5 worm cellular contexts compared by ENCODE assay signal in the genomic region with DNA sequence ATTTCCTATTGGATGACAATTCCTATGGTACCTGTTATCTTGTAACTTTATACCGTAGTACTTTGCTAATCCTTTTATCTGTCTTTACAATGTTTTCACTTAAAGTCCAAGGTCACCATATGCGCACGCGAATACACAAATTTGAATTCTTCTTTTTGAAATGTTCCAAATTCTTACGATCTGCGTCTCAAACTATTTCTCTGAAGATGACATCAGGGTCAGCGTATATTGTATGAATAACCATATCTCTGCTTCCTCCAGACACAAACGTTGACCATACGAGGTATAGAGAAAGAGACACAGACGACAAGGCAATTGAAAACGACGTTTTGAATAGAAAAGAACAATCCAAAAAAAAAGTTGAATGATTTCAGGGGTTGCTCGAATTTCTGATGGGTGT.
TF ChIP-seq lines count a peak whose summit lies in the region.

No protein-coding gene starts in this region.

TF ChIP-seq in whole organism, L1 larva, 84 proteins besides CTCF, POLR2A, EP300 and RAD21:
- peak in 1 of 6 experiments; percentile 13 for TF ChIP-seq elt-3 (tag; optimal IDR thresholded peaks at IDR 0.05; lab: Kevin White, UChicago)
- TF ChIP-seq ceh-88 (GFP tag; IDR thresholded peaks at IDR 0.05; lab: Robert Waterston, UW): no peak
- no peak for TF ChIP-seq zip-4 (GFP tag; optimal IDR thresholded peaks at IDR 0.05; lab: Kevin White, UChicago)
- TF ChIP-seq fkh-8 (tag; optimal IDR thresholded peaks at IDR 0.05; lab: Kevin White, UChicago): no peak
- TF ChIP-seq mep-1 (tag; optimal IDR thresholded peaks at IDR 0.05; lab: Kevin White, UChicago): peak; percentile 32
- TF ChIP-seq blmp-1 (tag; optimal IDR thresholded peaks at IDR 0.05; lab: Kevin White, UChicago): peak; percentile 54
- no peak for TF ChIP-seq efl-3 (GFP tag; optimal IDR thresholded peaks at IDR 0.05; lab: Kevin White, UChicago)
- peak in 1 of 2 experiments; percentile 40 for TF ChIP-seq lsy-2 (tag; optimal IDR thresholded peaks at IDR 0.05; lab: Kevin White, UChicago)
- TF ChIP-seq nhr-85 (tag; lab: Kevin White, UChicago): peak; percentile 68
- TF ChIP-seq pqm-1 (tag; optimal IDR thresholded peaks at IDR 0.05; lab: Kevin White, UChicago): no peak
- TF ChIP-seq lin-14 (GFP tag; optimal IDR thresholded peaks at IDR 0.05; lab: Kevin White, UChicago): peak; percentile 45

TF ChIP-seq in whole organism, L2 larva, 48 proteins besides CTCF, POLR2A, EP300 and RAD21:
- TF ChIP-seq nhr-25 (tag; optimal IDR thresholded peaks at IDR 0.05; lab: Kevin White, UChicago) (peak; percentile 39), fos-1 (tag; optimal IDR thresholded peaks at IDR 0.05; lab: Kevin White, UChicago) (peak; percentile 62), lsy-2 (tag; optimal IDR thresholded peaks at IDR 0.05; lab: Kevin White, UChicago) (no peak), ceh-16 (tag; optimal IDR thresholded peaks at IDR 0.05; lab: Kevin White, UChicago) (peak; percentile 27)
TF ChIP-seq in whole organism, L2 larva: peak in this region for 3.

TF ChIP-seq in whole organism, L3 larva, 47 proteins besides CTCF, POLR2A, EP300 and RAD21:
- TF ChIP-seq nhr-67 (tag; optimal IDR thresholded peaks at IDR 0.05; lab: Kevin White, UChicago) (no peak), nhr-23 (tag; optimal IDR thresholded peaks at IDR 0.05; lab: Kevin White, UChicago) (peak; percentile 62), nhr-25 (tag; optimal IDR thresholded peaks at IDR 0.05; lab: Kevin White, UChicago) (peak; percentile 44), elt-2 (tag; optimal IDR thresholded peaks at IDR 0.05; lab: Kevin White, UChicago) (peak; percentile 8), mdl-1 (tag; optimal IDR thresholded peaks at IDR 0.05; lab: Kevin White, UChicago) (no peak)

TF ChIP-seq in whole organism, L4 larva, 104 proteins besides CTCF, POLR2A, EP300 and RAD21 (continues in another document):
- no peak for TF ChIP-seq nhr-25 (tag; optimal IDR thresholded peaks at IDR 0.05; lab: Kevin White, UChicago; ENCODE audit: borderline replicate concordance, insufficient read depth)
- no peak for TF ChIP-seq lin-15B (tag; optimal IDR thresholded peaks at IDR 0.05; lab: Kevin White, UChicago)
- TF ChIP-seq vab-7 (GFP tag; IDR thresholded peaks at IDR 0.05; lab: Robert Waterston, UW): no peak
- TF ChIP-seq lsy-2 (tag; optimal IDR thresholded peaks at IDR 0.05; lab: Kevin White, UChicago): peak in 1 of 2 experiments; percentile 17
- no peak for TF ChIP-seq nhr-48 (tag; optimal IDR thresholded peaks at IDR 0.05; lab: Kevin White, UChicago)
- TF ChIP-seq nhr-77 (tag; optimal IDR thresholded peaks at IDR 0.05; lab: Kevin White, UChicago): no peak
- no peak for TF ChIP-seq mes-2 (tag; optimal IDR thresholded peaks at IDR 0.05; lab: Kevin White, UChicago; ENCODE audit: poor library complexity, severe bottlenecking)
- TF ChIP-seq nhr-28 (tag; optimal IDR thresholded peaks at IDR 0.05; lab: Kevin White, UChicago): peak; percentile 34
- TF ChIP-seq nhr-76 (tag; optimal IDR thresholded peaks at IDR 0.05; lab: Kevin White, UChicago): no peak
- TF ChIP-seq daf-8 (GFP tag; IDR thresholded peaks at IDR 0.05; lab: Robert Waterston, UW): no peak
- no peak for TF ChIP-seq F10B5.3 (tag; optimal IDR thresholded peaks at IDR 0.05; lab: Kevin White, UChicago)
- TF ChIP-seq lin-1 (GFP tag; IDR thresholded peaks at IDR 0.05; lab: Robert Waterston, UW): no peak
- TF ChIP-seq Y105C5A.15 (GFP tag; IDR thresholded peaks at IDR 0.05; lab: Robert Waterston, UW): no peak
- TF ChIP-seq nhr-42 (GFP tag; IDR thresholded peaks at IDR 0.05; lab: Robert Waterston, UW): no peak
- TF ChIP-seq daf-16 (GFP tag; optimal IDR thresholded peaks at IDR 0.05; lab: Kevin White, UChicago): no peak
- TF ChIP-seq daf-16 (tag; optimal IDR thresholded peaks at IDR 0.05; lab: Kevin White, UChicago): no peak
- no peak for TF ChIP-seq mxl-2 (GFP tag; conservative IDR thresholded peaks at IDR 0.05; lab: Robert Waterston, UW)
- no peak for TF ChIP-seq lin-39 (tag; optimal IDR thresholded peaks at IDR 0.05; lab: Kevin White, UChicago)
- no peak for TF ChIP-seq ceh-28 (tag; optimal IDR thresholded peaks at IDR 0.05; lab: Kevin White, UChicago)
- TF ChIP-seq lin-13 (GFP tag; optimal IDR thresholded peaks at IDR 0.05; lab: Kevin White, UChicago): no peak
- TF ChIP-seq zip-11 (GFP tag; IDR thresholded peaks at IDR 0.05; lab: Robert Waterston, UW): no peak
- peak; percentile 5 for TF ChIP-seq hlh-11 (tag; optimal IDR thresholded peaks at IDR 0.05; lab: Kevin White, UChicago)
- TF ChIP-seq lin-38 (GFP tag; IDR thresholded peaks at IDR 0.05; lab: Robert Waterston, UW): no peak
- peak; percentile 57 for TF ChIP-seq dve-1 (tag; optimal IDR thresholded peaks at IDR 0.05; lab: Kevin White, UChicago; ENCODE audit: insufficient read depth)
- TF ChIP-seq ama-1 (optimal IDR thresholded peaks at IDR 0.05; lab: Kevin White, UChicago): no peak
- TF ChIP-seq ces-1 (GFP tag; optimal IDR thresholded peaks at IDR 0.05; lab: Kevin White, UChicago): no peak
- no peak for TF ChIP-seq snpc-4 (tag; optimal IDR thresholded peaks at IDR 0.05; lab: Kevin White, UChicago)
- TF ChIP-seq pha-4 (GFP tag; IDR thresholded peaks at IDR 0.05; lab: Robert Waterston, UW): no peak
- TF ChIP-seq pha-4 (tag; optimal IDR thresholded peaks at IDR 0.05; lab: Kevin White, UChicago): no peak
- TF ChIP-seq sdz-12 (GFP tag; optimal IDR thresholded peaks at IDR 0.05; lab: Kevin White, UChicago): no peak
- TF ChIP-seq unc-39 (tag; optimal IDR thresholded peaks at IDR 0.05; lab: Kevin White, UChicago): no peak
- TF ChIP-seq F26F4.8 (GFP tag; conservative IDR thresholded peaks at IDR 0.05; lab: Robert Waterston, UW): no peak
- no peak for TF ChIP-seq mdl-1 (tag; optimal IDR thresholded peaks at IDR 0.05; lab: Kevin White, UChicago)
- TF ChIP-seq dmd-6 (GFP tag; IDR thresholded peaks at IDR 0.05; lab: Robert Waterston, UW): no peak
- no peak for TF ChIP-seq F49E8.2 (tag; optimal IDR thresholded peaks at IDR 0.05; lab: Kevin White, UChicago; ENCODE audit: borderline replicate concordance)
- no peak for TF ChIP-seq madf-5 (GFP tag; IDR thresholded peaks at IDR 0.05; lab: Robert Waterston, UW)

TF ChIP-seq in whole organism, young adult, 124 proteins besides CTCF, POLR2A, EP300 and RAD21:
- TF ChIP-seq nhr-80 (tag; optimal IDR thresholded peaks at IDR 0.05; lab: Kevin White, UChicago): peak; percentile 14
- no peak for TF ChIP-seq madf-6 (GFP tag; IDR thresholded peaks at IDR 0.05; lab: Robert Waterston, UW)
